Fruit fly (Drosophila melanogaster) whole organism, pupa: ENCODE measurements around the gene up.

Experiments used
- CG13204 ChIP-seq: fragments of 200-800 bp; sonication (Bioruptor generic); optimal IDR thresholded peaks from 2 replicates; lab custom pipeline; 2018; ENCODE audit warnings: missing biosample characterization, mild to moderate bottlenecking, missing genetic modification characterization, moderate library complexity
- CG8301 ChIP-seq: fragments of 200-800 bp; sonication (Bioruptor generic); optimal IDR thresholded peaks from 2 replicates; lab custom pipeline; 2018; ENCODE audit warnings: missing biosample characterization, mild to moderate bottlenecking, missing genetic modification characterization
- D1 ChIP-seq: fragments of 200-800 bp; sonication (Bioruptor generic); optimal IDR thresholded peaks from 2 replicates; lab custom pipeline; 2018; ENCODE audit warnings: missing biosample characterization, mild to moderate bottlenecking, missing genetic modification characterization, moderate library complexity
- EcR ChIP-seq: fragments of 200-800 bp; sonication (Bioruptor generic); optimal IDR thresholded peaks from 3 replicates; lab custom pipeline; 2019; ENCODE audit warnings: missing biosample characterization, missing genetic modification characterization, mild to moderate bottlenecking, moderate library complexity, missing genetic modification reagents

DNA sequence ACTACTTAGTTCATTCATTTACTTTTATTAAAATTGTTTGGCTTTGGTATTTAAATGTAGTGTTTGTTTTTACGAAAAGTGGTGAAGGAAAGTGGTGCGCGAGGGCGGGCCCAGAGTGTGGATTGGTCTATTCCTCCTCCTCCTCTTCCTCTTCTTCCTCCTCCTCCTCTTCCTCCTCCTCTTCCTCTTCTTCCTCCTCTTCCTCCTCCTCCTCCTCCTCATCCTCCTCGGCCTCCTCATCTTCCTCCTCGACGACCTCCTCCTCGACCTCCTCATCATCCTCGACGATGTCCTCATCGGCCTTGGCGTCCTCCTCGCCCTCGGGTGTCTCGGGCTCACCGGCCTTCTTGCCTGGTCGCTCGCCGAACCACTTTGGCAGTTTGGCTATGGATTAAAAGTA, 8.7 kb downstream of the up start:
- TF ChIP-seq CG8301 (no peak), D1 (no peak), CG13204 (GFP tag; lab: Kevin White, UChicago) (no peak), EcR (GFP tag; lab: Kevin White, UChicago) (no peak)
